Worm (Caenorhabditis elegans) whole organism, late embryonic: ENCODE measurements around the gene jip-1.

Experiments
- ama-1 ChIP-seq: fragments of 150-350 bp; optimal IDR thresholded peaks from 2 replicates; lab custom pipeline; 2014
- elt-2 ChIP-seq: sonication (generic microtip); optimal IDR thresholded peaks from 2 replicates; lab custom pipeline; 2016; ENCODE audit warnings: missing genetic modification reagents, missing genetic modification characterization, missing compliant biosample characterization
- hlh-15 ChIP-seq: sonication (generic microtip); optimal IDR thresholded peaks from 2 replicates; lab custom pipeline; 2016; ENCODE audit warnings: missing genetic modification characterization, missing compliant biosample characterization
- pros-1 ChIP-seq: fragments of 150-350 bp; optimal IDR thresholded peaks from 2 replicates; lab custom pipeline; 2014; ENCODE audit warnings: missing biosample characterization, missing genetic modification reagents, missing genetic modification characterization

ce11 chrII:1375627-1376026 lies 48.8 kb downstream of the jip-1 start:
- TF ChIP-seq hlh-15 (tag; lab: Kevin White, UChicago), result no peak
- no peak for TF ChIP-seq elt-2 (tag; lab: Kevin White, UChicago)
- TF ChIP-seq pros-1 (tag; lab: Kevin White, UChicago), result no peak
- no peak for TF ChIP-seq ama-1 (lab: Kevin White, UChicago)
